Worm (Caenorhabditis elegans) whole organism, midembryonic: Measurements from ENCODE around the gene rpn-6.1.

Experiments
- T22C8.4 ChIP-seq: fragments of 200-800 bp; sonication (Bioruptor generic); IDR thresholded peaks from 2 replicates; pipeline ENCODE4 v1.3.6; 2022; ENCODE audit warnings: missing genetic modification characterization, missing compliant biosample characterization
- cog-1 ChIP-seq: sonication (generic microtip); optimal IDR thresholded peaks from 2 replicates; lab custom pipeline; 2016; ENCODE audit warnings: missing genetic modification characterization, missing compliant biosample characterization
- flt-1 ChIP-seq: fragments of 200-800 bp; sonication (Bioruptor generic); IDR thresholded peaks from 2 replicates; pipeline ENCODE4 v1.3.6; 2022; ENCODE audit warnings: missing genetic modification characterization, missing compliant biosample characterization
- klf-2 ChIP-seq: fragments of 200-800 bp; sonication (Bioruptor generic); conservative IDR thresholded peaks from 2 replicates; pipeline ENCODE4 v1.3.6; 2022; ENCODE audit warnings: missing genetic modification reagents, missing genetic modification characterization, missing compliant biosample characterization
- ref-1 ChIP-seq: fragments of 200-800 bp; sonication (Bioruptor generic); conservative IDR thresholded peaks from 2 replicates; pipeline ENCODE4 v1.3.6; 2022; ENCODE audit warnings: missing genetic modification reagents, missing genetic modification characterization, missing compliant biosample characterization
- tab-1 ChIP-seq: fragments of 200-800 bp; sonication (Bioruptor generic); IDR thresholded peaks from 2 replicates; pipeline ENCODE4 v1.3.6; 2022; ENCODE audit warnings: missing genetic modification characterization, missing compliant biosample characterization

- TF ChIP-seq cog-1 (tag; lab: Kevin White, UChicago) (no peak), flt-1 (GFP tag; lab: Robert Waterston, UW) (no peak), tab-1 (GFP tag; lab: Robert Waterston, UW) (no peak), T22C8.4 (GFP tag; lab: Robert Waterston, UW) (no peak), ref-1 (GFP tag; lab: Robert Waterston, UW) (no peak), klf-2 (GFP tag; lab: Robert Waterston, UW) (no peak)
Observed at ce11 chrIII:6929558-6930167, 32.1 kb downstream of the rpn-6.1 start, which contains the start of gene inf-1.
